Worm (Caenorhabditis elegans): Measurements from ENCODE around the gene arrd-17.

DNA sequence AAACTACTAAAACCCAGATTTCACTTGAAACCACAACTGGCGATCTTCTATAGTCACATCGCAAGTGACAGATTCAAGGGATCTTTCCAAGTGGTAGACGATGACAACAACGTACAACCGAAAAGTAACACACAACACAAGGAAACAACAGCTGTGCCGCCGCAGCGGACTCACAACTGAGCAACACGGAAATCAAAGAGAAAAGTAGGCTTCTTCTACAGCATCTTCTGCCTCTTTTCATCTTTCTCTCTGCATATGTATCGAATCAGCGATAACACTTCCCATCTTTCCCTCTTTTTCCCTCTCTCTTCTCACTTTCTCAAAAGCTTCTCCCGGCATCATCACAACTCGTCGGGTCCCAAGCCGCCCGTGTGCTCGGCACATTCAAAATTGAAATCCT lies 13.8 kb downstream of the arrd-17 start, which contains the start of gene T12D8.9:
- no peak for TF ChIP-seq klf-2 (GFP tag; conservative IDR thresholded peaks at IDR 0.05)
- TF ChIP-seq med-1 (GFP tag; optimal IDR thresholded peaks at IDR 0.05; ENCODE audit: insufficient read depth) = no peak
- TF ChIP-seq T22C8.4 (GFP tag; IDR thresholded peaks at IDR 0.05) = no peak
